Worm (Caenorhabditis elegans) whole organism, young adult: ENCODE results near the gene Y55F3BR.2.
A peak's percentile ranks its signal among the peaks of the same experiment; 100 is the strongest.

Experiments
- B0019.2 ChIP-seq: fragments of 200-800 bp; sonication (Bioruptor generic); conservative IDR thresholded peaks from 2 replicates; pipeline ENCODE4 v1.3.6; 2022; ENCODE audit warnings: missing genetic modification reagents, missing genetic modification characterization, missing compliant biosample characterization
- B0035.1 ChIP-seq: sonication (generic microtip); optimal IDR thresholded peaks from 2 replicates; lab custom pipeline; 2016; ENCODE audit warnings: missing genetic modification characterization, mild to moderate bottlenecking, missing compliant biosample characterization, missing genotype, missing genetic modification reagents
- B0336.3 ChIP-seq: fragments of 200-800 bp; sonication (Bioruptor generic); IDR thresholded peaks from 2 replicates; pipeline ENCODE4 v1.3.6; 2022; ENCODE audit warnings: missing genetic modification characterization, missing compliant biosample characterization
- F23B12.7 ChIP-seq: sonication (generic microtip); optimal IDR thresholded peaks from 2 replicates; lab custom pipeline; 2017; ENCODE audit warnings: missing genetic modification characterization, mild to moderate bottlenecking, missing compliant biosample characterization, antibody characterized with exemption, moderate library complexity; ENCODE audit not compliant: insufficient read depth
- F33H1.4 ChIP-seq: fragments of 200-800 bp; sonication (Bioruptor generic); IDR thresholded peaks from 2 replicates; pipeline ENCODE4 v1.3.6; 2022; ENCODE audit warnings: missing genetic modification reagents, missing genetic modification characterization, missing compliant biosample characterization
- F37B4.10 ChIP-seq: fragments of 200-800 bp; sonication (Bioruptor generic); IDR thresholded peaks from 2 replicates; pipeline ENCODE4 v1.3.6; 2022; ENCODE audit warnings: missing genetic modification characterization, missing compliant biosample characterization
- F49E8.2 ChIP-seq: sonication (generic microtip); optimal IDR thresholded peaks from 3 replicates; lab custom pipeline; 2017; ENCODE audit warnings: missing genetic modification characterization, mild to moderate bottlenecking, missing compliant biosample characterization, antibody characterized with exemption, moderate library complexity; ENCODE audit not compliant: insufficient read depth
- F52B5.7 ChIP-seq: sonication (generic microtip); optimal IDR thresholded peaks from 2 replicates; lab custom pipeline; 2016; ENCODE audit warnings: mild to moderate bottlenecking, missing genetic modification characterization, missing compliant biosample characterization
- F57A8.1 ChIP-seq: fragments of 200-800 bp; sonication (Bioruptor generic); optimal IDR thresholded peaks from 2 replicates; lab custom pipeline; 2018; ENCODE audit warnings: mild to moderate bottlenecking, missing genetic modification characterization, moderate library complexity, missing compliant biosample characterization
- F57C9.4 ChIP-seq: sonication (generic microtip); optimal IDR thresholded peaks from 2 replicates; lab custom pipeline; 2017; ENCODE audit warnings: mild to moderate bottlenecking, missing genetic modification characterization, missing compliant biosample characterization
- T26A5.8 ChIP-seq: sonication (generic microtip); optimal IDR thresholded peaks from 2 replicates; lab custom pipeline; 2016; ENCODE audit warnings: missing genetic modification characterization, missing compliant biosample characterization
- Y56A3A.18 ChIP-seq: fragments of 200-800 bp; sonication (Bioruptor generic); IDR thresholded peaks from 2 replicates; pipeline ENCODE4 v1.3.6; 2022; ENCODE audit warnings: missing genetic modification reagents, missing genetic modification characterization, missing compliant biosample characterization
- Y79H2A.3 ChIP-seq: fragments of 200-800 bp; sonication (Bioruptor generic); conservative IDR thresholded peaks from 2 replicates; pipeline ENCODE4 v1.3.6; 2022; ENCODE audit warnings: missing genetic modification reagents, missing genetic modification characterization, missing compliant biosample characterization
- attf-3 ChIP-seq: fragments of 200-800 bp; sonication (Bioruptor generic); conservative IDR thresholded peaks from 2 replicates; pipeline ENCODE4 v1.3.6; 2022; ENCODE audit warnings: missing genetic modification reagents, missing genetic modification characterization, missing compliant biosample characterization
- attf-5 ChIP-seq: fragments of 200-800 bp; sonication (Bioruptor generic); optimal IDR thresholded peaks from 2 replicates; lab custom pipeline; 2018; ENCODE audit warnings: mild to moderate bottlenecking, missing genetic modification characterization, missing compliant biosample characterization
- bed-2 ChIP-seq: fragments of 200-800 bp; sonication (Bioruptor generic); IDR thresholded peaks from 2 replicates; pipeline ENCODE4 v1.3.6; 2022; ENCODE audit warnings: missing genetic modification reagents, missing genetic modification characterization, missing compliant biosample characterization
- cebp-2 ChIP-seq: fragments of 200-800 bp; sonication (Bioruptor generic); IDR thresholded peaks from 2 replicates; pipeline ENCODE4 v1.3.6; 2022; ENCODE audit warnings: missing genetic modification characterization, missing compliant biosample characterization
- ceh-40 ChIP-seq: fragments of 200-800 bp; sonication (Bioruptor generic); IDR thresholded peaks from 2 replicates; pipeline ENCODE4 v1.3.6; 2022; ENCODE audit warnings: missing genetic modification characterization, missing compliant biosample characterization
- ceh-91 ChIP-seq: fragments of 200-800 bp; sonication (Bioruptor generic); IDR thresholded peaks from 2 replicates; pipeline ENCODE4 v1.3.6; 2022; ENCODE audit warnings: missing genetic modification reagents, missing genetic modification characterization, missing compliant biosample characterization
- chd-7 ChIP-seq: sonication (generic microtip); optimal IDR thresholded peaks from 2 replicates; lab custom pipeline; 2016; ENCODE audit warnings: mild to moderate bottlenecking, missing genetic modification characterization, moderate library complexity, missing compliant biosample characterization
- dox-1 ChIP-seq: fragments of 200-800 bp; sonication (Bioruptor generic); IDR thresholded peaks from 2 replicates; pipeline ENCODE4 v1.3.6; 2022; ENCODE audit warnings: missing genetic modification reagents, missing genetic modification characterization, missing compliant biosample characterization
- dpl-1 ChIP-seq: fragments of 150-350 bp; optimal IDR thresholded peaks from 2 replicates; lab custom pipeline; 2014; ENCODE audit warnings: missing biosample characterization, missing genetic modification reagents, missing genetic modification characterization
- efl-1 ChIP-seq: fragments of 150-350 bp; optimal IDR thresholded peaks from 2 replicates; lab custom pipeline; 2014; ENCODE audit warnings: missing biosample characterization, missing genetic modification reagents, missing genetic modification characterization
- him-1 ChIP-seq: sonication (generic microtip); optimal IDR thresholded peaks from 2 replicates; lab custom pipeline; 2016; ENCODE audit warnings: missing genotype, missing genetic modification reagents, missing genetic modification characterization, missing compliant biosample characterization
- let-607 ChIP-seq, 2 experiments: fragments of 200-800 bp in 1 of 2; sonication (Bioruptor generic) in 1 of 2; sonication (generic microtip) in 1 of 2; optimal IDR thresholded peaks; 2 replicates each; lab custom pipeline; 2016 to 2018; ENCODE audit warnings: mild to moderate bottlenecking in 2 of 2, missing compliant biosample characterization in 2 of 2, missing genetic modification characterization in 2 of 2, moderate library complexity in 2 of 2, missing genotype in 1 of 2
- lin-54 ChIP-seq: fragments of 200-800 bp; sonication (Bioruptor generic); optimal IDR thresholded peaks from 2 replicates; lab custom pipeline; 2018; ENCODE audit warnings: mild to moderate bottlenecking, missing genetic modification characterization, missing compliant biosample characterization
- lir-1 ChIP-seq: fragments of 200-800 bp; sonication (Bioruptor generic); conservative IDR thresholded peaks from 2 replicates; pipeline ENCODE4 v1.3.6; 2022; ENCODE audit warnings: missing genetic modification reagents, missing genetic modification characterization, missing compliant biosample characterization
- mcd-1 ChIP-seq: fragments of 200-800 bp; sonication (Bioruptor generic); IDR thresholded peaks from 2 replicates; pipeline ENCODE4 v1.3.6; 2022; ENCODE audit warnings: missing genetic modification reagents, missing genetic modification characterization, missing compliant biosample characterization
- mes-4 ChIP-seq: sonication (generic microtip); optimal IDR thresholded peaks from 2 replicates; lab custom pipeline; 2016; ENCODE audit warnings: missing genotype, missing genetic modification characterization, missing compliant biosample characterization
- nfyb-1 ChIP-seq: fragments of 200-800 bp; sonication (Bioruptor generic); IDR thresholded peaks from 2 replicates; pipeline ENCODE4 v1.3.6; 2022; ENCODE audit warnings: missing genetic modification reagents, missing genetic modification characterization, missing compliant biosample characterization
- nhr-120 ChIP-seq: fragments of 200-800 bp; sonication (Bioruptor generic); IDR thresholded peaks from 2 replicates; pipeline ENCODE4 v1.3.6; 2022; ENCODE audit warnings: missing genetic modification characterization, missing compliant biosample characterization
- nhr-179 ChIP-seq: sonication (generic microtip); optimal IDR thresholded peaks from 2 replicates; lab custom pipeline; 2016; ENCODE audit warnings: mild to moderate bottlenecking, missing genetic modification characterization, missing compliant biosample characterization
- nhr-80 ChIP-seq: sonication (generic microtip); optimal IDR thresholded peaks from 2 replicates; lab custom pipeline; 2016; ENCODE audit warnings: missing genetic modification characterization, missing compliant biosample characterization
- rcor-1 ChIP-seq: fragments of 200-800 bp; sonication (Bioruptor generic); IDR thresholded peaks from 2 replicates; pipeline ENCODE4 v1.3.6; 2022; ENCODE audit warnings: missing genetic modification reagents, missing genetic modification characterization, missing compliant biosample characterization
- repo-1 ChIP-seq: sonication (generic microtip); optimal IDR thresholded peaks from 2 replicates; lab custom pipeline; 2017; ENCODE audit warnings: mild to moderate bottlenecking, missing genetic modification characterization, missing compliant biosample characterization
- snpc-1.3 ChIP-seq: sonication (generic microtip); optimal IDR thresholded peaks from 2 replicates; lab custom pipeline; 2017; ENCODE audit warnings: missing genetic modification characterization, mild to moderate bottlenecking, missing compliant biosample characterization, antibody characterized with exemption, moderate library complexity, missing genotype, missing genetic modification reagents; ENCODE audit not compliant: insufficient read depth
- snpc-3.4 ChIP-seq: sonication (generic microtip); optimal IDR thresholded peaks from 2 replicates; lab custom pipeline; 2017; ENCODE audit warnings: missing genetic modification characterization, mild to moderate bottlenecking, missing compliant biosample characterization, antibody characterized with exemption, moderate library complexity, missing genotype, missing genetic modification reagents
- snpc-4 ChIP-seq, 5 experiments: fragments of 150-350 bp in 1 of 5; sonication (generic microtip) in 4 of 5; optimal IDR thresholded peaks; 2 replicates each; lab custom pipeline; 2014 to 2018; ENCODE audit warnings: missing genetic modification characterization in 5 of 5, missing biosample characterization in 3 of 5, antibody characterized with exemption in 2 of 5, mild to moderate bottlenecking in 2 of 5, missing compliant biosample characterization in 2 of 5, missing genotype in 2 of 5, moderate library complexity in 2 of 5, missing genetic modification reagents in 1 of 5
- sptf-2 ChIP-seq: fragments of 200-800 bp; sonication (Bioruptor generic); optimal IDR thresholded peaks from 2 replicates; lab custom pipeline; 2018; ENCODE audit warnings: mild to moderate bottlenecking, missing genetic modification characterization, missing compliant biosample characterization
- tbp1 ChIP-seq: fragments of 200-800 bp; sonication (Bioruptor generic); optimal IDR thresholded peaks from 2 replicates; lab custom pipeline; 2018; ENCODE audit warnings: mild to moderate bottlenecking, missing genetic modification characterization, missing compliant biosample characterization
- zfh-2 ChIP-seq: fragments of 200-800 bp; sonication (Bioruptor generic); conservative IDR thresholded peaks from 2 replicates; pipeline ENCODE4 v1.3.6; 2022; ENCODE audit warnings: missing genetic modification reagents, missing genetic modification characterization, missing compliant biosample characterization
- ztf-22 ChIP-seq: fragments of 200-800 bp; sonication (Bioruptor generic); optimal IDR thresholded peaks from 2 replicates; lab custom pipeline; 2018; ENCODE audit warnings: mild to moderate bottlenecking, missing genetic modification characterization, moderate library complexity, missing compliant biosample characterization
- ztf-25 ChIP-seq: fragments of 200-800 bp; sonication (Bioruptor generic); IDR thresholded peaks from 2 replicates; pipeline ENCODE4 v1.3.6; 2022; ENCODE audit warnings: missing genetic modification reagents, missing genetic modification characterization, missing compliant biosample characterization

Gene Y55F3BR.2

DNA sequence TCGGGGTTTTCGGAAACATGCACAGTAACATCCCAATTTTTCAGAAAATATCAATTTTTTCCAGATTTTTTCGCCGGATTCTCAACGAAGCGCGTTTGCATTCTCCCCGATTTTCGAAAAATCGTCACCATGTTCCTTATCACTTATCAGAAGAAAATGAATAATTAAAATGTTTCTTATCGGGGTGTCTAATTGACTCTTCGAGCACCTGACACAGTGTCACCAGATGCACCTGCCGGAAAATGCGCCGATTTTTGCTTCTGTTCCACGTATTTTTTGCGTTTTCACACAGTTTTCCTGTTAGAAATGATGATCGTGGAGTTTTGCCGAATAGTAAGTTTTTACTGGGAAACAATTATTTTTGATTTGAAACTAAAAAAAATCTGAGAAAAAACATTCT is 3.2 kb upstream of the Y55F3BR.2 start:
- TF ChIP-seq attf-5 (GFP tag; lab: Kevin White, UChicago) (peak; percentile 4), nhr-80 (tag; lab: Kevin White, UChicago) (peak; percentile 57), mes-4 (tag; lab: Kevin White, UChicago) (no peak), cebp-2 (no peak), dox-1 (GFP tag; lab: Robert Waterston, UW) (no peak), let-607 (tag; optimal IDR thresholded peaks at IDR 0.05; lab: Kevin White, UChicago) (peak; percentile 37 to 39), mcd-1 (0 out of 2 replicates have a peak, but pooled peaks have one; percentile 27), B0336.3 (no peak)

DNA sequence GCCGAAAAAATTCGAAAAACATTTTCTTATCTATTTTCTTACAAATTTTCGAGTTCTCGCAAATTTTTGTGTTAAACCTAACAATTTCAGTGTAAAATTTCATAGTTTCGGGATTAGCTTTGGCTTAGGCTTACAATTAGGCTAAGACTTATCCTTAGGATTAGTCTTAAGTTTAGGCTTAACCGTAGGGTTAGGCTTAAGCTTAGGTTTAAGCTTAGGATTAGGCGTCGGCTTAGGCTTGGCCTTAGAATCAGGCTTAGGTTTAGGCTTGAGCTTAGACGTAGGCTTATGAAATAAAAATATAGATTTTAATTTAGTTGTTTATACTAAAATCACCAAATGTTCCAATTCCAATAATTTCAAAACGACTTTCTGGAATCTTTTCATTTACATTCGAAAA is 2.7 kb upstream of the Y55F3BR.2 start:
- TF ChIP-seq F37B4.10 (GFP tag; lab: Robert Waterston, UW) (no peak), nhr-80 (tag; lab: Kevin White, UChicago) (no peak), zfh-2 (no peak), F52B5.7 (no peak), F49E8.2 (tag; lab: Kevin White, UChicago) (no peak), attf-3 (GFP tag; lab: Robert Waterston, UW) (no peak), dpl-1 (GFP tag; lab: Kevin White, UChicago) (no peak), him-1 (tag; lab: Kevin White, UChicago) (no peak), snpc-4 (GFP tag; optimal IDR thresholded peaks at IDR 0.05; lab: Kevin White, UChicago) (no peak), snpc-4 (tag; optimal IDR thresholded peaks at IDR 0.05; lab: Kevin White, UChicago) (no peak)

- TF ChIP-seq repo-1 (tag; lab: Kevin White, UChicago) (no peak), B0336.3 (no peak), cebp-2 (no peak), F23B12.7 (tag; lab: Kevin White, UChicago) (no peak), zfh-2 (peak; percentile 79), ztf-25 (GFP tag; lab: Robert Waterston, UW) (no peak)
These were observed 2.1 kb downstream of the Y55F3BR.2 start for ce11 chrIV:860810-861209.

- TF ChIP-seq bed-2 = peak; percentile 60; the same call in 1 of the 2 replicates
- peak; percentile 88 for TF ChIP-seq nfyb-1 (GFP tag; lab: Robert Waterston, UW)
- no peak for TF ChIP-seq nhr-120 (GFP tag; lab: Robert Waterston, UW)
- no peak for TF ChIP-seq F57C9.4
- TF ChIP-seq ceh-40 (GFP tag; lab: Robert Waterston, UW) = no peak
- no peak for TF ChIP-seq nhr-179
- TF ChIP-seq B0035.1 (tag; lab: Kevin White, UChicago) = peak; percentile 64
- TF ChIP-seq ceh-91 (GFP tag; lab: Robert Waterston, UW) = peak; percentile 59
- peak; percentile 65 for TF ChIP-seq sptf-2
- TF ChIP-seq attf-5 (GFP tag; lab: Kevin White, UChicago) = peak; percentile 66
- no peak for TF ChIP-seq chd-7 (tag; lab: Kevin White, UChicago)
- TF ChIP-seq B0019.2 (GFP tag; lab: Robert Waterston, UW) = peak; percentile 62
- peak; percentile 84 for TF ChIP-seq tbp1 (GFP tag; lab: Kevin White, UChicago)
- peak; percentile 83 for TF ChIP-seq lir-1 (GFP tag; lab: Robert Waterston, UW)
- peak; percentile 98 for TF ChIP-seq snpc-3.4 (tag; lab: Kevin White, UChicago)
- peak; percentile 44 for TF ChIP-seq efl-1 (GFP tag; lab: Kevin White, UChicago)
- TF ChIP-seq F57A8.1 = no peak
- TF ChIP-seq Y56A3A.18 (GFP tag; lab: Robert Waterston, UW) = no peak
- TF ChIP-seq Y79H2A.3 (GFP tag; lab: Robert Waterston, UW) = peak; percentile 81
- no peak for TF ChIP-seq ztf-22
- peak; percentile 49 for TF ChIP-seq mes-4 (tag; lab: Kevin White, UChicago)
- TF ChIP-seq F33H1.4 (GFP tag; lab: Robert Waterston, UW) = peak; percentile 81
- TF ChIP-seq rcor-1 (GFP tag; lab: Robert Waterston, UW) = peak; percentile 78
- TF ChIP-seq ztf-25 (GFP tag; lab: Robert Waterston, UW) = peak; percentile 74; the same call in 1 of the 2 replicates
- peak; percentile 97 for TF ChIP-seq snpc-1.3
- peak; percentile 88 for TF ChIP-seq lin-54
- peak; percentile 66 for TF ChIP-seq T26A5.8 (tag; lab: Kevin White, UChicago)
These were observed 8.1 kb downstream of the Y55F3BR.2 start for ce11 chrIV:866828-867270.
